Fruit fly (Drosophila melanogaster): ENCODE measurements around the gene Nnp-1.
A peak's percentile ranks its signal among the peaks of the same experiment; 100 is the strongest.

Gene Nnp-1

DNA sequence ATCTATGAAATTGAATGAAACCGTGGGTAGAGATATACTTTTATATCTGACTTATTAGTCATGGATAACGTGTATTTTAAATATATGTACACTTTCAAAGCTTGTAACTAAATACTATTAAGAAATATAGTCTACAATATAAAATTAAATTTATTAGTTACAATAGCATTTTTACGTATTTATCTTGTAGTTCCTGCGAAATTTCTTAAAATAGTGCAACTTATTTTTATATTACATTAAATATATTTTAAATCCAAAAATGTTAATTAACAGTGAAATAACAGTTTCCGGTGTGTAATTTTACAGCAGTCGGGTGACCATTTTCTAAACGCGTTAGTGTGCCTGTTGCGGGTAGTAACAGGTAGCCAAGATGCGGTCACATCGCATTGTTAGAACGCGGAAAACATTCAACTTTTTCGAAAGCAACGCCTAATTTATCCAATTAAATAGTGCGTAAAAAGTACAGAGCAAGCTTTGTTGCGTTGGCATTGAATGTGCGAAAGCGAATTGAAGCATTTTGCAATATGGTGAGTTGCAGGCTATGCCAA is 32.7 kb upstream of the Nnp-1 start, which contains the start of the genes CG10859 and CG7110:
Gene CG10859, minus strand, starts transcription at position 51 of the 548 bp plus-strand sequence.
Gene CG7110, plus strand, starts transcription at position 378 of the 548 bp plus-strand sequence.
- TF ChIP-seq dl (GFP tag; optimal IDR thresholded peaks at IDR 0.05; ENCODE audit: insufficient read depth in 1 of 2, partially characterized antibody in 2 of 2) (no peak), sage (GFP tag; optimal IDR thresholded peaks at IDR 0.05) (peak; percentile 48), Mio (GFP tag; optimal IDR thresholded peaks at IDR 0.05) (no peak), HLH106 (tag; optimal IDR thresholded peaks at IDR 0.05) (peak; percentile 20), lola (GFP tag; optimal IDR thresholded peaks at IDR 0.05) (no peak), ey (GFP tag; optimal IDR thresholded peaks at IDR 0.05) (no peak), Sp1 (GFP tag; optimal IDR thresholded peaks at IDR 0.05) (peak; percentile 62), rgr (GFP tag; optimal IDR thresholded peaks at IDR 0.05) (peak; percentile 38), Abd-B (GFP tag; optimal IDR thresholded peaks at IDR 0.05) (no peak), pan (optimal IDR thresholded peaks at IDR 0.05) (no peak), dmrt93B (GFP tag; optimal IDR thresholded peaks at IDR 0.05) (peak; percentile 31), Vsx2 (GFP tag; optimal IDR thresholded peaks at IDR 0.05; ENCODE audit: partially characterized antibody) (no peak), h (GFP tag; optimal IDR thresholded peaks at IDR 0.05) (peak; percentile 21), N (GFP tag; optimal IDR thresholded peaks at IDR 0.05) (no peak), CG32264 (GFP tag; optimal IDR thresholded peaks at IDR 0.05) (no peak), Myc (optimal IDR thresholded peaks at IDR 0.05) (peak; percentile 21), sv (GFP tag; optimal IDR thresholded peaks at IDR 0.05) (no peak), br (GFP tag; optimal IDR thresholded peaks at IDR 0.05) (no peak), Jra (GFP tag; optimal IDR thresholded peaks at IDR 0.05) (no peak), foxo (GFP tag; optimal IDR thresholded peaks at IDR 0.05) (peak in 1 of 2 experiments; percentile 0), GATAd (GFP tag; optimal IDR thresholded peaks at IDR 0.05) (no peak), woc (GFP tag; optimal IDR thresholded peaks at IDR 0.05) (no peak), CG9705 (GFP tag; optimal IDR thresholded peaks at IDR 0.05) (peak; percentile 42), Dfd (GFP tag; optimal IDR thresholded peaks at IDR 0.05) (no peak), Hr83 (GFP tag; optimal IDR thresholded peaks at IDR 0.05; ENCODE audit: poor library complexity, severe bottlenecking) (no peak), jim (GFP tag; optimal IDR thresholded peaks at IDR 0.05) (no peak), tai (GFP tag; optimal IDR thresholded peaks at IDR 0.05) (no peak)

DNA sequence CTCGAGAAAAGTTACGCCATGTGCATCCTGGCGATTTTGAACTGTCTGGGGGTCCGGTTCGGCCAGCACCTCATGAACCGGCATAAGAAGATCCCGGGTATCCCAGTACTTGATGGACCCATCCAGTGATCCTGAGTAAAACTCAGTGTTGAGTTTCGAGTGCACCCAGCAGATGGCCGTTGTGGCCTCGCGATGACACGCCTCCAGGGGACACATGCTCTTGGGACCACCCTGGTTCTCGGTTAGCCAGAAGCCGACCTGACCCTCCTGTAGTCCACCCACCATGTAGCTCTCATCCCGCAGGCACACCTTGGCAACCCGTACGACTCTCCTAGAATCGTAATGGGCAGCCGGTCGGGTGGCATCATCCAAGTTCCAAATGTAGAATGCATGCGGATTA is 31.4 kb upstream of the Nnp-1 start:
- TF ChIP-seq Hr83 (GFP tag; optimal IDR thresholded peaks at IDR 0.05; ENCODE audit: poor library complexity, severe bottlenecking): no peak
- TF ChIP-seq dl (GFP tag; optimal IDR thresholded peaks at IDR 0.05; ENCODE audit: insufficient read depth in 1 of 2, partially characterized antibody in 2 of 2): no peak
- no peak for TF ChIP-seq lola (GFP tag; optimal IDR thresholded peaks at IDR 0.05)
- TF ChIP-seq Dif (GFP tag; optimal IDR thresholded peaks at IDR 0.05; ENCODE audit: partially characterized antibody): no peak
- TF ChIP-seq Rel (GFP tag; optimal IDR thresholded peaks at IDR 0.05): no peak
- TF ChIP-seq Rel (tag; optimal IDR thresholded peaks at IDR 0.05): no peak
- TF ChIP-seq dmrt93B (GFP tag; optimal IDR thresholded peaks at IDR 0.05): no peak
- no peak for TF ChIP-seq Hr78 (GFP tag; optimal IDR thresholded peaks at IDR 0.05)
- no peak for TF ChIP-seq brk (GFP tag; optimal IDR thresholded peaks at IDR 0.05)
- no peak for TF ChIP-seq woc (GFP tag; optimal IDR thresholded peaks at IDR 0.05)
- no peak for TF ChIP-seq ey (GFP tag; optimal IDR thresholded peaks at IDR 0.05)
- TF ChIP-seq pan (optimal IDR thresholded peaks at IDR 0.05): no peak
- TF ChIP-seq OdsH (GFP tag; optimal IDR thresholded peaks at IDR 0.05): no peak

DNA sequence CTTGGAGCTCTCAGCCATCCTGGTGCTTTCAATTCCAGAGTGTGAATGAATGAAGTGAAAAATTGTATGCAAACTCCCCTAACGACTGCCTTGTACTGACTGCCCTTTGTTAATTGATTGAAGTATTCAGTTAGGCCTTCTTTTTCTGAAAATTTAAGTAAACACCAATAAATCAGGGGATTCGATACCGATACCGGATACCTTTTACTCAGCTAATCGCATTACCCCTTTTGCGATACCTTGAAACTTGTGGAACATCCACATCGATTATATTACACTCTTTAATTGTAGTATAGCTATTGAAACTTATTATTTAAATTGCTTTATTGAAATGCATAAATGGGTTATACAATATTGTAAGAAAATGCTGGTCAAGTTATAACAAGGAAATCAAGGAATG is 30.1 kb upstream of the Nnp-1 start, which contains the start of gene CG16957:
Gene CG16957, minus strand, starts transcription at position 101 of the 400 bp plus-strand sequence.
- no peak for TF ChIP-seq Sp1 (GFP tag; optimal IDR thresholded peaks at IDR 0.05)

dm6 chr2L:13394903-13395302 is 28.9 kb upstream of the Nnp-1 start, which contains the start of gene RpL24:
Gene RpL24 (minus strand): TSS chr2L:13395131.
- TF ChIP-seq Dfd (GFP tag; optimal IDR thresholded peaks at IDR 0.05) (no peak), lola (GFP tag; optimal IDR thresholded peaks at IDR 0.05) (no peak), dmrt93B (GFP tag; optimal IDR thresholded peaks at IDR 0.05) (peak; percentile 87), usp (GFP tag; optimal IDR thresholded peaks at IDR 0.05) (no peak), Hr83 (GFP tag; optimal IDR thresholded peaks at IDR 0.05; ENCODE audit: poor library complexity, severe bottlenecking) (peak; percentile 92), HLH106 (tag; optimal IDR thresholded peaks at IDR 0.05) (peak; percentile 76), sage (GFP tag; optimal IDR thresholded peaks at IDR 0.05) (peak; percentile 87), Jra (GFP tag; optimal IDR thresholded peaks at IDR 0.05) (no peak), GATAd (GFP tag; optimal IDR thresholded peaks at IDR 0.05) (no peak), CrebA (GFP tag; optimal IDR thresholded peaks at IDR 0.05; ENCODE audit: borderline replicate concordance) (no peak), CG32264 (GFP tag; optimal IDR thresholded peaks at IDR 0.05) (peak; percentile 63), fru (GFP tag; optimal IDR thresholded peaks at IDR 0.05) (peak; percentile 83), N (GFP tag; optimal IDR thresholded peaks at IDR 0.05) (no peak), ey (GFP tag; optimal IDR thresholded peaks at IDR 0.05) (peak; percentile 69), Dif (GFP tag; optimal IDR thresholded peaks at IDR 0.05; ENCODE audit: partially characterized antibody) (no peak), Hr78 (GFP tag; optimal IDR thresholded peaks at IDR 0.05) (no peak), Rel (GFP tag; optimal IDR thresholded peaks at IDR 0.05) (peak; percentile 61), Rel (tag; optimal IDR thresholded peaks at IDR 0.05) (peak; percentile 69), pan (optimal IDR thresholded peaks at IDR 0.05) (no peak), Myc (optimal IDR thresholded peaks at IDR 0.05) (peak; percentile 77), brk (GFP tag; optimal IDR thresholded peaks at IDR 0.05) (no peak), Vsx2 (GFP tag; optimal IDR thresholded peaks at IDR 0.05; ENCODE audit: partially characterized antibody) (no peak), dsf (GFP tag; optimal IDR thresholded peaks at IDR 0.05; ENCODE audit: borderline replicate concordance) (peak; percentile 27), sv (GFP tag; optimal IDR thresholded peaks at IDR 0.05) (peak; percentile 89), tai (GFP tag; optimal IDR thresholded peaks at IDR 0.05) (no peak), OdsH (GFP tag; optimal IDR thresholded peaks at IDR 0.05) (peak; percentile 87), Mio (GFP tag; optimal IDR thresholded peaks at IDR 0.05) (peak; percentile 75), Sp1 (GFP tag; optimal IDR thresholded peaks at IDR 0.05) (peak; percentile 91), psq (GFP tag; optimal IDR thresholded peaks at IDR 0.05) (peak; percentile 74), h (GFP tag; optimal IDR thresholded peaks at IDR 0.05) (peak; percentile 91), Hnf4 (GFP tag; optimal IDR thresholded peaks at IDR 0.05) (no peak), foxo (GFP tag; optimal IDR thresholded peaks at IDR 0.05) (peak; percentile 53 to 82)

All from whole organism, wandering third instar larva.